Worm (Caenorhabditis elegans) whole organism, L3 larva: ENCODE measurements around the gene W04D2.4.

Experiments
- elt-1 ChIP-seq: fragments of 150-350 bp; optimal IDR thresholded peaks from 2 replicates; lab custom pipeline; 2014; ENCODE audit warnings: missing biosample characterization, missing genetic modification characterization
- fos-1 ChIP-seq: fragments of 150-350 bp; optimal IDR thresholded peaks from 2 replicates; lab custom pipeline; 2014; ENCODE audit warnings: missing biosample characterization, missing genetic modification characterization
- nhr-237 ChIP-seq: fragments of 150-350 bp; optimal IDR thresholded peaks from 2 replicates; lab custom pipeline; 2014; ENCODE audit warnings: missing biosample characterization, missing genetic modification characterization
- skn-1 ChIP-seq: fragments of 150-350 bp; optimal IDR thresholded peaks from 2 replicates; lab custom pipeline; 2014; ENCODE audit warnings: missing biosample characterization, missing genetic modification characterization
- unc-62 ChIP-seq: fragments of 150-350 bp; sonication (generic microtip); optimal IDR thresholded peaks from 4 replicates; lab custom pipeline; 2014; ENCODE audit warnings: missing biosample characterization, missing genetic modification reagents, missing genetic modification characterization

- TF ChIP-seq fos-1 (tag; lab: Kevin White, UChicago) (no peak), skn-1 (tag; lab: Kevin White, UChicago) (no peak), nhr-237 (tag; lab: Kevin White, UChicago) (no peak), elt-1 (tag; lab: Kevin White, UChicago) (no peak), unc-62 (GFP tag; lab: Kevin White, UChicago) (no peak)
These were observed 50.7 kb downstream of the W04D2.4 start, which contains the start of the genes pals-38 and C54D10.9 for ce11 chrV:12446895-12447294.
